Worm (Caenorhabditis elegans): ENCODE data around the gene F36H5.12.

- TF ChIP-seq lin-11 (tag; optimal IDR thresholded peaks at IDR 0.05) (no peak), snpc-4 (tag; optimal IDR thresholded peaks at IDR 0.05) (no peak), nhr-11 (tag; optimal IDR thresholded peaks at IDR 0.05) (no peak), nhr-237 (tag; optimal IDR thresholded peaks at IDR 0.05) (no peak), lin-39 (tag; optimal IDR thresholded peaks at IDR 0.05) (no peak), aly-2 (tag; optimal IDR thresholded peaks at IDR 0.05) (no peak)
These were observed 27.8 kb upstream of the F36H5.12 start, which contains the start of gene btb-6 for ce11 chrII:1714772-1715353.
